Worm (Caenorhabditis elegans) whole organism, late embryonic: ENCODE results near the gene skr-3.

Experiments
- che-1 ChIP-seq: sonication (generic microtip); optimal IDR thresholded peaks from 2 replicates; lab custom pipeline; 2016; ENCODE audit warnings: mild to moderate bottlenecking, missing genetic modification characterization, missing compliant biosample characterization
- nhr-11 ChIP-seq: fragments of 150-350 bp; optimal IDR thresholded peaks from 2 replicates; lab custom pipeline; 2014; ENCODE audit warnings: missing biosample characterization, missing genetic modification characterization
- unc-86 ChIP-seq: sonication (generic microtip); optimal IDR thresholded peaks from 2 replicates; lab custom pipeline; 2016; ENCODE audit warnings: missing genetic modification characterization, missing compliant biosample characterization

DNA sequence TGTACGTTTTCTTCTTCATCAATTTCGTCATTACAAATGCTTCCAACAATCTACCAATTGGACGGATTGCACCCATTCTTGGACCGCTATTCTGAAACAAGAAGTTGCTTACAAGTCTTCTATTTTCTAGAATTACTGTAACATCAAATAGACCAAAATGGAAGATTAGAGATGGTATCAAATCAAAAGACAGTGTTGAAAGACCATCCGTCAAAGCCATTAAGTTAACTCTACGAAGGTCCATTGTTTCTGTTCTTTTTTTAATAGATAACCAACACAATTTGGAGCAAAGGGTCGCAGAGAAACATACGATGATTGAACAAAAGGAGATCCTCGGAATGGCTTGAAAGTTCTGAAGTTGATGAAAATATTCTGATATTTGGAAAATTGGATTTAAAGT lies 24.1 kb downstream of the skr-3 start:
- no peak for TF ChIP-seq nhr-11 (tag; lab: Kevin White, UChicago)
- no peak for TF ChIP-seq che-1 (tag; lab: Kevin White, UChicago)
- no peak for TF ChIP-seq unc-86 (tag; lab: Kevin White, UChicago)
